Comparison of ENCODE assay signal across 5 fruit fly cellular contexts in genomic region chr3L:16779704-16780173, dm6.
TF ChIP-seq lines count a peak whose summit lies in the region.

Gene mus302, minus strand, starts transcription at chr3L:16779736.
Gene CG9705, plus strand, starts transcription at chr3L:16780100.

- TF ChIP-seq CTCF in whole organism, embryonic (GFP tag; optimal IDR thresholded peaks at IDR 0.05; lab: Kevin White, UChicago) = no peak

TF ChIP-seq in whole organism, adult, 20 proteins besides CTCF, POLR2A, EP300 and RAD21:
- peak; percentile 44 for TF ChIP-seq CG1620 (GFP tag; optimal IDR thresholded peaks at IDR 0.05; lab: Kevin White, UChicago)
- TF ChIP-seq CG12768 (GFP tag; optimal IDR thresholded peaks at IDR 0.05; lab: Kevin White, UChicago) = peak; percentile 25
- TF ChIP-seq CG7101 (tag; optimal IDR thresholded peaks at IDR 0.05; lab: Kevin White, UChicago) = peak; percentile 48
- no peak for TF ChIP-seq CG7045 (GFP tag; optimal IDR thresholded peaks at IDR 0.05; lab: Kevin White, UChicago)
- TF ChIP-seq CG11617 (GFP tag; optimal IDR thresholded peaks at IDR 0.05; lab: Kevin White, UChicago) = peak; percentile 51
- TF ChIP-seq CG14711 (tag; optimal IDR thresholded peaks at IDR 0.05; lab: Kevin White, UChicago) = peak; percentile 32
- peak; percentile 15 for TF ChIP-seq pad (GFP tag; optimal IDR thresholded peaks at IDR 0.05; lab: Kevin White, UChicago)
- TF ChIP-seq CG33017 (tag; optimal IDR thresholded peaks at IDR 0.05; lab: Kevin White, UChicago) = no peak

TF ChIP-seq in whole organism, embryonic, 481 proteins besides CTCF, POLR2A, EP300 and RAD21 (continues in another document):
- TF ChIP-seq lmd (GFP tag; IDR thresholded peaks at IDR 0.05; lab: Robert Waterston, UW) = peak; percentile 26; the same call in 1 of the 2 replicates
- no peak for TF ChIP-seq CrebB (tag; optimal IDR thresholded peaks at IDR 0.05; lab: Kevin White, UChicago)
- TF ChIP-seq CG5180 (GFP tag; optimal IDR thresholded peaks at IDR 0.05; lab: Kevin White, UChicago) = no peak
- peak; percentile 57; the same call in 1 of the 2 replicates for TF ChIP-seq E2f2 (GFP tag; IDR thresholded peaks at IDR 0.05; lab: Robert Waterston, UW)
- peak; percentile 2 for TF ChIP-seq Bteb2 (GFP tag; optimal IDR thresholded peaks at IDR 0.05; lab: Kevin White, UChicago)
- peak; percentile 79 for TF ChIP-seq Sry-δ (GFP tag; optimal IDR thresholded peaks at IDR 0.05; lab: Kevin White, UChicago)
- no peak for TF ChIP-seq CG4707 (GFP tag; optimal IDR thresholded peaks at IDR 0.05; lab: Kevin White, UChicago)
- no peak for TF ChIP-seq Lpt (GFP tag; optimal IDR thresholded peaks at IDR 0.05; lab: Kevin White, UChicago)
- TF ChIP-seq CG4360 (GFP tag; IDR thresholded peaks at IDR 0.05; lab: Robert Waterston, UW) = no peak
- TF ChIP-seq vnd (GFP tag; IDR thresholded peaks at IDR 0.05; lab: Robert Waterston, UW; ENCODE audit: partially characterized antibody) = peak; percentile 61; the same call in 2 of the 3 replicates
- peak; percentile 73 for TF ChIP-seq CG31441 (GFP tag; IDR thresholded peaks at IDR 0.05; lab: Robert Waterston, UW)
- TF ChIP-seq CG10431 (GFP tag; optimal IDR thresholded peaks at IDR 0.05; lab: Kevin White, UChicago) = no peak
- TF ChIP-seq onecut (GFP tag; IDR thresholded peaks at IDR 0.05; lab: Robert Waterston, UW) = no peak
- TF ChIP-seq Asciz (GFP tag; optimal IDR thresholded peaks at IDR 0.05; lab: Kevin White, UChicago) = no peak
- no peak for TF ChIP-seq cato (GFP tag; optimal IDR thresholded peaks at IDR 0.05; lab: Kevin White, UChicago; ENCODE audit: borderline replicate concordance)
- no peak for TF ChIP-seq jing (GFP tag; optimal IDR thresholded peaks at IDR 0.05; lab: Kevin White, UChicago)
- TF ChIP-seq mam (GFP tag; optimal IDR thresholded peaks at IDR 0.05; lab: Kevin White, UChicago) = peak; percentile 30
- TF ChIP-seq org-1 (GFP tag; optimal IDR thresholded peaks at IDR 0.05; lab: Kevin White, UChicago) = no peak
- TF ChIP-seq CG10321 (GFP tag; IDR thresholded peaks at IDR 0.05; lab: Robert Waterston, UW) = no peak
- TF ChIP-seq ara (GFP tag; IDR thresholded peaks at IDR 0.05; lab: Robert Waterston, UW) = peak; percentile 21; the same call in 1 of the 2 replicates

TF ChIP-seq in whole organism, prepupa, 60 proteins besides CTCF, POLR2A, EP300 and RAD21 (continues in another document):
- TF ChIP-seq topi (GFP tag; optimal IDR thresholded peaks at IDR 0.05; lab: Kevin White, UChicago) (no peak), ss (GFP tag; optimal IDR thresholded peaks at IDR 0.05; lab: Kevin White, UChicago) (peak in 1 of 2 experiments; percentile 6), CG10631 (GFP tag; optimal IDR thresholded peaks at IDR 0.05; lab: Kevin White, UChicago) (peak; percentile 59), cyc (GFP tag; optimal IDR thresholded peaks at IDR 0.05; lab: Kevin White, UChicago) (peak; percentile 14), CG8632 (GFP tag; optimal IDR thresholded peaks at IDR 0.05; lab: Kevin White, UChicago) (peak; percentile 40), CG34406 (GFP tag; optimal IDR thresholded peaks at IDR 0.05; lab: Kevin White, UChicago) (peak; percentile 54), Eip78C (GFP tag; lab: Kevin White, UChicago) (peak; percentile 85), achi (GFP tag; optimal IDR thresholded peaks at IDR 0.05; lab: Kevin White, UChicago) (peak; percentile 44), CG7368 (GFP tag; optimal IDR thresholded peaks at IDR 0.05; lab: Kevin White, UChicago) (no peak), Sox14 (GFP tag; optimal IDR thresholded peaks at IDR 0.05; lab: Kevin White, UChicago) (peak; percentile 8), Met (GFP tag; optimal IDR thresholded peaks at IDR 0.05; lab: Kevin White, UChicago) (no peak), CG6808 (GFP tag; optimal IDR thresholded peaks at IDR 0.05; lab: Kevin White, UChicago) (peak; percentile 48), spab (GFP tag; optimal IDR thresholded peaks at IDR 0.05; lab: Kevin White, UChicago) (no peak), esn (GFP tag; optimal IDR thresholded peaks at IDR 0.05; lab: Kevin White, UChicago) (peak; percentile 55), CG11902 (GFP tag; optimal IDR thresholded peaks at IDR 0.05; lab: Kevin White, UChicago) (peak; percentile 23), lz (GFP tag; optimal IDR thresholded peaks at IDR 0.05; lab: Kevin White, UChicago) (peak; percentile 43), pdm3 (GFP tag; optimal IDR thresholded peaks at IDR 0.05; lab: Kevin White, UChicago) (peak; percentile 46), CG11294 (GFP tag; IDR thresholded peaks at IDR 0.05; lab: Robert Waterston, UW) (no peak; the same call in 1 of the 2 replicates), vri (GFP tag; optimal IDR thresholded peaks at IDR 0.05; lab: Kevin White, UChicago) (no peak), CG8119 (GFP tag; IDR thresholded peaks at IDR 0.05; lab: Robert Waterston, UW) (no peak), Lpt (GFP tag; optimal IDR thresholded peaks at IDR 0.05; lab: Kevin White, UChicago) (no peak), Ets96B (tag; optimal IDR thresholded peaks at IDR 0.05; lab: Kevin White, UChicago) (no peak)

TF ChIP-seq in whole organism, pupa, 21 proteins besides CTCF, POLR2A, EP300 and RAD21:
- TF ChIP-seq CG15710 (tag; optimal IDR thresholded peaks at IDR 0.05; lab: Kevin White, UChicago) (peak; percentile 40), D1 (tag; optimal IDR thresholded peaks at IDR 0.05; lab: Kevin White, UChicago) (no peak), fd96Ca (GFP tag; IDR thresholded peaks at IDR 0.05; lab: Robert Waterston, UW) (no peak), CG8301 (tag; optimal IDR thresholded peaks at IDR 0.05; lab: Kevin White, UChicago) (peak; percentile 6), CG14655 (GFP tag; optimal IDR thresholded peaks at IDR 0.05; lab: Kevin White, UChicago) (no peak), CG9948 (tag; optimal IDR thresholded peaks at IDR 0.05; lab: Kevin White, UChicago) (peak; percentile 12), CG8159 (tag; optimal IDR thresholded peaks at IDR 0.05; lab: Kevin White, UChicago) (peak; percentile 47)
TF ChIP-seq in whole organism, pupa: peak in this region for 4.

TF ChIP-seq in whole organism, wandering third instar larva, 38 proteins besides CTCF, POLR2A, EP300 and RAD21:
- TF ChIP-seq dmrt93B (GFP tag; optimal IDR thresholded peaks at IDR 0.05; lab: Kevin White, UChicago) (no peak), h (GFP tag; optimal IDR thresholded peaks at IDR 0.05; lab: Kevin White, UChicago) (peak; percentile 42), br (GFP tag; optimal IDR thresholded peaks at IDR 0.05; lab: Kevin White, UChicago) (peak; percentile 17), N (GFP tag; optimal IDR thresholded peaks at IDR 0.05; lab: Kevin White, UChicago) (no peak), dsf (GFP tag; optimal IDR thresholded peaks at IDR 0.05; lab: Kevin White, UChicago; ENCODE audit: borderline replicate concordance) (peak; percentile 26), Hr83 (GFP tag; optimal IDR thresholded peaks at IDR 0.05; lab: Kevin White, UChicago; ENCODE audit: poor library complexity, severe bottlenecking) (peak; percentile 34), Rel (GFP tag; optimal IDR thresholded peaks at IDR 0.05; lab: Kevin White, UChicago) (no peak), Rel (tag; optimal IDR thresholded peaks at IDR 0.05; lab: Kevin White, UChicago) (peak; percentile 4), rgr (GFP tag; optimal IDR thresholded peaks at IDR 0.05; lab: Kevin White, UChicago) (peak; percentile 37), OdsH (GFP tag; optimal IDR thresholded peaks at IDR 0.05; lab: Kevin White, UChicago) (peak; percentile 36), Sp1 (GFP tag; optimal IDR thresholded peaks at IDR 0.05; lab: Kevin White, UChicago) (peak; percentile 32), woc (GFP tag; optimal IDR thresholded peaks at IDR 0.05; lab: Kevin White, UChicago) (peak; percentile 69), Myc (optimal IDR thresholded peaks at IDR 0.05; lab: Kevin White, UChicago) (peak; percentile 14), CG9705 (GFP tag; optimal IDR thresholded peaks at IDR 0.05; lab: Kevin White, UChicago) (peak; percentile 75), lola (GFP tag; optimal IDR thresholded peaks at IDR 0.05; lab: Kevin White, UChicago) (no peak), fru (GFP tag; optimal IDR thresholded peaks at IDR 0.05; lab: Kevin White, UChicago) (peak; percentile 11), sv (GFP tag; optimal IDR thresholded peaks at IDR 0.05; lab: Kevin White, UChicago) (peak; percentile 26), Dfd (GFP tag; optimal IDR thresholded peaks at IDR 0.05; lab: Kevin White, UChicago) (no peak), HLH106 (tag; optimal IDR thresholded peaks at IDR 0.05; lab: Kevin White, UChicago) (peak; percentile 62), ey (GFP tag; optimal IDR thresholded peaks at IDR 0.05; lab: Kevin White, UChicago) (no peak), psq (GFP tag; optimal IDR thresholded peaks at IDR 0.05; lab: Kevin White, UChicago) (peak; percentile 45), CrebA (GFP tag; optimal IDR thresholded peaks at IDR 0.05; lab: Kevin White, UChicago; ENCODE audit: borderline replicate concordance) (no peak), foxo (GFP tag; optimal IDR thresholded peaks at IDR 0.05; lab: Kevin White, UChicago) (peak in 1 of 2 experiments; percentile 33)
